Worm (Caenorhabditis elegans) whole organism, L1 larva: Measurements from ENCODE around the gene flp-21.

ENCODE experiments used
- C04F5.9 ChIP-seq: sonication (generic microtip); optimal IDR thresholded peaks from 2 replicates; lab custom pipeline; 2016; ENCODE audit warnings: missing genetic modification characterization, missing compliant biosample characterization
- aha-1 ChIP-seq: fragments of 150-350 bp; optimal IDR thresholded peaks from 2 replicates; lab custom pipeline; 2014; ENCODE audit warnings: missing biosample characterization, missing genetic modification characterization
- ama-1 ChIP-seq: fragments of 150-350 bp; optimal IDR thresholded peaks from 2 replicates; lab custom pipeline; 2014
- blmp-1 ChIP-seq: fragments of 150-350 bp; optimal IDR thresholded peaks from 2 replicates; lab custom pipeline; 2014; ENCODE audit warnings: missing biosample characterization, missing genetic modification characterization
- ceh-63 ChIP-seq: fragments of 200-800 bp; sonication (Bioruptor generic); optimal IDR thresholded peaks from 2 replicates; lab custom pipeline; 2018; ENCODE audit warnings: mild to moderate bottlenecking, missing genetic modification characterization, missing compliant biosample characterization
- ceh-8 ChIP-seq: fragments of 200-800 bp; sonication (Bioruptor generic); optimal IDR thresholded peaks from 2 replicates; lab custom pipeline; 2018; ENCODE audit warnings: mild to moderate bottlenecking, missing genetic modification characterization, moderate library complexity, missing compliant biosample characterization
- ceh-90 ChIP-seq: sonication (generic microtip); optimal IDR thresholded peaks from 2 replicates; lab custom pipeline; 2016; ENCODE audit warnings: missing genetic modification characterization, missing compliant biosample characterization
- ces-1 ChIP-seq: fragments of 150-350 bp; optimal IDR thresholded peaks from 2 replicates; lab custom pipeline; 2014; ENCODE audit warnings: missing biosample characterization, missing genetic modification reagents, missing genetic modification characterization
- elt-3 ChIP-seq, 6 experiments: fragments of 150-350 bp in 1 of 6; sonication (generic microtip); optimal IDR thresholded peaks; 2 replicates each; lab custom pipeline; 2017 to 2018; ENCODE audit warnings: missing biosample characterization in 6 of 6, missing genetic modification characterization in 6 of 6, inconsistent platforms in 1 of 6
- grh-1 ChIP-seq: fragments of 200-800 bp; sonication (Bioruptor generic); IDR thresholded peaks from 2 replicates; pipeline ENCODE4 v1.3.6; 2022; ENCODE audit warnings: missing genetic modification reagents, missing genetic modification characterization, missing compliant biosample characterization
- hpl-2 ChIP-seq: fragments of 150-350 bp; optimal IDR thresholded peaks from 2 replicates; lab custom pipeline; 2014; ENCODE audit warnings: missing biosample characterization, missing genetic modification reagents, missing genetic modification characterization
- isw-1 ChIP-seq: fragments of 200-800 bp; sonication (Bioruptor generic); IDR thresholded peaks from 2 replicates; pipeline ENCODE4 v1.3.6; 2022; ENCODE audit warnings: missing genetic modification characterization, missing compliant biosample characterization
- lin-13 ChIP-seq: fragments of 150-350 bp; optimal IDR thresholded peaks from 2 replicates; lab custom pipeline; 2014; ENCODE audit warnings: missing biosample characterization, missing genetic modification reagents, missing genetic modification characterization
- lsy-2 ChIP-seq, 2 experiments: fragments of 150-350 bp; optimal IDR thresholded peaks; 2 replicates each; lab custom pipeline; 2014; ENCODE audit warnings: missing biosample characterization in 2 of 2, missing genetic modification characterization in 2 of 2
- mdl-1 ChIP-seq, 2 experiments: fragments of 150-350 bp; optimal IDR thresholded peaks; 2 replicates each; lab custom pipeline; 2014 to 2017; ENCODE audit warnings: missing biosample characterization in 2 of 2, missing genetic modification characterization in 2 of 2, inconsistent platforms in 1 of 2
- mef-2 ChIP-seq: fragments of 150-350 bp; optimal IDR thresholded peaks from 2 replicates; lab custom pipeline; 2014; ENCODE audit warnings: missing biosample characterization, missing genetic modification characterization
- nhr-237 ChIP-seq: fragments of 150-350 bp; optimal IDR thresholded peaks from 2 replicates; lab custom pipeline; 2014; ENCODE audit warnings: missing biosample characterization, missing genetic modification characterization
- nhr-28 ChIP-seq: fragments of 150-350 bp; optimal IDR thresholded peaks from 2 replicates; lab custom pipeline; 2014; ENCODE audit warnings: missing biosample characterization, missing genetic modification characterization
- nhr-77 ChIP-seq: fragments of 150-350 bp; optimal IDR thresholded peaks from 2 replicates; lab custom pipeline; 2014; ENCODE audit warnings: missing biosample characterization, missing genetic modification characterization
- nhr-84 ChIP-seq: sonication (generic microtip); optimal IDR thresholded peaks from 2 replicates; lab custom pipeline; 2017; ENCODE audit warnings: missing biosample characterization, missing genetic modification characterization
- nhr-85 ChIP-seq: sonication (generic microtip); peaks from one replicate; lab custom pipeline; 2016; ENCODE audit warnings: missing genetic modification characterization, inconsistent platforms, missing compliant biosample characterization
- pax-3 ChIP-seq: fragments of 200-800 bp; sonication (Bioruptor generic); optimal IDR thresholded peaks from 2 replicates; lab custom pipeline; 2018; ENCODE audit warnings: mild to moderate bottlenecking, missing genetic modification characterization, moderate library complexity, missing compliant biosample characterization
- pqm-1 ChIP-seq: sonication (generic microtip); optimal IDR thresholded peaks from 3 replicates; lab custom pipeline; 2017; ENCODE audit warnings: missing biosample characterization, missing genetic modification characterization
- snu-23 ChIP-seq: sonication (generic microtip); optimal IDR thresholded peaks from 2 replicates; lab custom pipeline; 2016; ENCODE audit warnings: missing genetic modification characterization, missing compliant biosample characterization
- sox-4 ChIP-seq: sonication (generic microtip); optimal IDR thresholded peaks from 2 replicates; lab custom pipeline; 2016; ENCODE audit warnings: missing genetic modification characterization, missing compliant biosample characterization
- sptf-1 ChIP-seq: fragments of 150-350 bp; optimal IDR thresholded peaks from 2 replicates; lab custom pipeline; 2014; ENCODE audit warnings: missing biosample characterization, missing genetic modification characterization
- sup-37 ChIP-seq: fragments of 200-800 bp; sonication (Bioruptor generic); optimal IDR thresholded peaks from 2 replicates; lab custom pipeline; 2018; ENCODE audit warnings: mild to moderate bottlenecking, missing genetic modification characterization, missing compliant biosample characterization
- swsn-7 ChIP-seq: sonication (generic microtip); optimal IDR thresholded peaks from 2 replicates; lab custom pipeline; 2016; ENCODE audit warnings: missing genetic modification characterization, missing compliant biosample characterization
- tbx-2 ChIP-seq: sonication (generic microtip); optimal IDR thresholded peaks from 2 replicates; lab custom pipeline; 2016; ENCODE audit warnings: missing genetic modification characterization, missing compliant biosample characterization
- tlp-1 ChIP-seq: fragments of 150-350 bp; optimal IDR thresholded peaks from 2 replicates; lab custom pipeline; 2014; ENCODE audit warnings: missing biosample characterization, missing genetic modification characterization
- unc-30 ChIP-seq: sonication (generic microtip); optimal IDR thresholded peaks from 2 replicates; lab custom pipeline; 2017; ENCODE audit warnings: missing biosample characterization, missing genetic modification characterization
- unc-86 ChIP-seq: sonication (generic microtip); optimal IDR thresholded peaks from 2 replicates; lab custom pipeline; 2016; ENCODE audit warnings: missing genetic modification characterization, missing compliant biosample characterization
- unc-98 ChIP-seq: fragments of 200-800 bp; sonication (Bioruptor generic); IDR thresholded peaks from 2 replicates; pipeline ENCODE4 v1.3.6; 2022; ENCODE audit warnings: missing genetic modification characterization, missing compliant biosample characterization
- vab-15 ChIP-seq: sonication (generic microtip); optimal IDR thresholded peaks from 2 replicates; lab custom pipeline; 2017; ENCODE audit warnings: missing genotype, mild to moderate bottlenecking, missing genetic modification characterization, missing compliant biosample characterization
- xbp-1 ChIP-seq: sonication (generic microtip); optimal IDR thresholded peaks from 2 replicates; lab custom pipeline; 2016; ENCODE audit warnings: missing genetic modification characterization, missing compliant biosample characterization
- zag-1 ChIP-seq: fragments of 150-350 bp; optimal IDR thresholded peaks from 2 replicates; lab custom pipeline; 2014; ENCODE audit warnings: missing biosample characterization, missing genetic modification characterization
- zip-4 ChIP-seq: fragments of 200-800 bp; sonication (Bioruptor generic); optimal IDR thresholded peaks from 2 replicates; lab custom pipeline; 2018; ENCODE audit warnings: mild to moderate bottlenecking, missing genetic modification characterization, moderate library complexity, missing compliant biosample characterization

Gene flp-21

ce11 chrV:7760174-7760573 lies 33.0 kb upstream of the flp-21 start, which contains the start of gene hint-3:
TSS of gene hint-3 (plus strand) at chrV:7760474.
- TF ChIP-seq unc-98 (GFP tag; lab: Robert Waterston, UW) (no peak), grh-1 (GFP tag; lab: Robert Waterston, UW) (no peak), sup-37 (GFP tag; lab: Kevin White, UChicago) (no peak), isw-1 (GFP tag; lab: Robert Waterston, UW) (no peak), mdl-1 (tag; optimal IDR thresholded peaks at IDR 0.05; lab: Kevin White, UChicago) (no peak), tbx-2 (tag; lab: Kevin White, UChicago) (no peak), ces-1 (GFP tag; lab: Kevin White, UChicago) (no peak)

DNA sequence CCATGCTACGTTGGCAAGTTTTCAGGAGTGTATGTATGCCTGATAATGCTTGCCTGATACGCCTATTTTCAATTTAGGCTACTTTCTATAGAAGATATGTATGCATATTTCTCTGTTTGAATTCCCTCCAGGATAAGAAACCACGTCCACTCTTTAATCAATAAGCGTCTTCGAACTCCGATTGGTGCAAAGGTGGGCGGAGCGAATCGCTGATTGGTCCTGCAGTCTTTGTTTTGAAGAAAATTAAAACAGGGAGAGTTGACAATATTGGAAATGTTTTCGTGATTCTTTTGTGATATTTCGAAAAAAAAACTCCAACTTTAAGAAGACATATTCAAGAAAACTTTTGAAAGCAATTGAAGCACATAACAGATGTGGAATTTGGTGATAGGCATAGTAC lies 31.3 kb upstream of the flp-21 start:
- TF ChIP-seq vab-15 (tag; lab: Kevin White, UChicago) (no peak), elt-3 (tag; optimal IDR thresholded peaks at IDR 0.05; lab: Kevin White, UChicago) (no peak), nhr-84 (tag; lab: Kevin White, UChicago) (no peak), nhr-28 (no peak), swsn-7 (tag; lab: Kevin White, UChicago) (no peak), blmp-1 (tag; lab: Kevin White, UChicago) (no peak), zag-1 (tag; lab: Kevin White, UChicago) (no peak)
- TF ChIP-seq, all 84 proteins: peak for 0

ce11 chrV:7770961-7771360 lies 22.2 kb upstream of the flp-21 start, which contains the start of gene frpr-3:
TSS of gene frpr-3 (plus strand) at chrV:7771261.
- TF ChIP-seq hpl-2 (no peak), nhr-237 (tag; lab: Kevin White, UChicago) (no peak), sptf-1 (no peak), mef-2 (no peak), pqm-1 (tag; lab: Kevin White, UChicago) (no peak), tlp-1 (tag; lab: Kevin White, UChicago) (no peak), sox-4 (tag; lab: Kevin White, UChicago) (no peak), snu-23 (GFP tag; lab: Kevin White, UChicago) (no peak), lin-13 (no peak), zip-4 (no peak), ama-1 (lab: Kevin White, UChicago) (no peak), lsy-2 (tag; optimal IDR thresholded peaks at IDR 0.05; lab: Kevin White, UChicago) (no peak), pax-3 (no peak), swsn-7 (tag; lab: Kevin White, UChicago) (no peak), xbp-1 (tag; lab: Kevin White, UChicago) (no peak), isw-1 (GFP tag; lab: Robert Waterston, UW) (no peak)

- TF ChIP-seq ceh-8 (GFP tag; lab: Kevin White, UChicago) (no peak), unc-98 (GFP tag; lab: Robert Waterston, UW) (no peak), nhr-85 (tag; lab: Kevin White, UChicago) (no peak), tlp-1 (tag; lab: Kevin White, UChicago) (no peak), isw-1 (GFP tag; lab: Robert Waterston, UW) (no peak), aha-1 (tag; lab: Kevin White, UChicago) (no peak), unc-30 (no peak)
- TF ChIP-seq, all 84 proteins: peak for 0
Measured at ce11 chrV:7773647-7774046, 19.5 kb upstream of the flp-21 start.

DNA sequence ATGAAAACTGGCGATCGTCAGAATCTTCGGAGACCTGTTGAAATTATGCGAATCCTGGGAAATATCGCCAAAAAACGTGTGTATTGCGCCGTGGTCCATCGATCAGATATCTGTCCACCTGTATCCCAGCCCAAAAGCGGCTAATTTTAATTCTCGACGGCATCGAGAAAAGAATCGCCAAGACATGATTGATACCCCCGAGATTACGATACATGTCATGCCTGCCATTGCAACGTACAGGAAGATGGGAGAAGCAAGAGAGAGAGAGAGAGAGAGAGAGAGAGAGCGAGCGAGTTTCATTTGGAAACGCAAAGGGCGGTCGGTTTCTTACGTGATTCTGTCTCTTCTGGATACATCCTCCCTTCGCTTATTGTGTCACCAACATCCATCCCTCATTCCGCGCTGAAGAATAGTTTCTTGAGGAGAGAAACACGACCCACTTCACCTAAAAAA lies 19.0 kb upstream of the flp-21 start, which contains the start of gene grl-10:
grl-10 (plus strand) TSS at position 403 of the 453 bp plus-strand sequence.
- TF ChIP-seq unc-98 (GFP tag; lab: Robert Waterston, UW) (no peak), tbx-2 (tag; lab: Kevin White, UChicago) (no peak), mdl-1 (tag; optimal IDR thresholded peaks at IDR 0.05; lab: Kevin White, UChicago) (no peak), ceh-90 (tag; lab: Kevin White, UChicago) (no peak), ceh-63 (GFP tag; lab: Kevin White, UChicago) (no peak), unc-86 (tag; lab: Kevin White, UChicago) (no peak), C04F5.9 (tag; lab: Kevin White, UChicago) (no peak), blmp-1 (tag; lab: Kevin White, UChicago) (peak; percentile 50), nhr-77 (tag; lab: Kevin White, UChicago) (no peak), elt-3 (tag; optimal IDR thresholded peaks at IDR 0.05; lab: Kevin White, UChicago) (peak in 1 of 6 experiments; percentile 39)
- TF ChIP-seq, all 84 proteins: peak for 2
